Fruit fly (Drosophila melanogaster) whole organism, embryonic: ENCODE data around the gene CG4607.

ENCODE experiments used
- Ada2b ChIP-seq: fragments of 200-800 bp; sonication (Bioruptor generic); IDR thresholded peaks from 2 replicates; pipeline ENCODE4 v1.3.6; 2022; ENCODE audit warnings: missing biosample characterization, missing genetic modification characterization
- B-H1 ChIP-seq: fragments of 200-800 bp; sonication (Bioruptor generic); IDR thresholded peaks from 3 replicates; pipeline ENCODE4 v1.3.6; 2022; ENCODE audit warnings: missing biosample characterization, missing genetic modification characterization
- CG10654 ChIP-seq: fragments of 200-800 bp; sonication (Bioruptor generic); optimal IDR thresholded peaks from 2 replicates; lab custom pipeline; 2016; ENCODE audit warnings: missing biosample characterization, missing genetic modification characterization
- CG11695 ChIP-seq: fragments of 200-800 bp; sonication (Bioruptor generic); IDR thresholded peaks from 3 replicates; pipeline ENCODE4 v1.3.6; 2022; ENCODE audit warnings: missing biosample characterization, missing genetic modification characterization
- CG12104 ChIP-seq: fragments of 200-800 bp; sonication (Bioruptor generic); optimal IDR thresholded peaks from 3 replicates; lab custom pipeline; 2016; ENCODE audit warnings: missing biosample characterization, missing genetic modification characterization
- CG12155 ChIP-seq: fragments of 200-800 bp; sonication (Bioruptor generic); optimal IDR thresholded peaks from 3 replicates; lab custom pipeline; 2016; ENCODE audit warnings: missing biosample characterization, missing genetic modification characterization
- CG12219 ChIP-seq: fragments of 200-800 bp; sonication (Bioruptor generic); optimal IDR thresholded peaks from 3 replicates; lab custom pipeline; 2018; ENCODE audit warnings: missing biosample characterization, mild to moderate bottlenecking, missing genetic modification characterization
- CG12769 ChIP-seq: fragments of 200-800 bp; sonication (Bioruptor generic); optimal IDR thresholded peaks from 2 replicates; lab custom pipeline; 2019; ENCODE audit warnings: missing biosample characterization, mild to moderate bottlenecking, missing genetic modification characterization, moderate library complexity
- CG14860 ChIP-seq: fragments of 200-800 bp; sonication (Bioruptor generic); IDR thresholded peaks from 3 replicates; pipeline ENCODE4 v1.3.6; 2022; ENCODE audit warnings: missing biosample characterization, missing genetic modification characterization; ENCODE audit not compliant: partially characterized antibody
- CG15601 ChIP-seq: fragments of 200-800 bp; sonication (Bioruptor generic); optimal IDR thresholded peaks from 3 replicates; lab custom pipeline; 2019; ENCODE audit warnings: missing biosample characterization, mild to moderate bottlenecking, missing genetic modification characterization, moderate library complexity
- CG17328 ChIP-seq: fragments of 200-800 bp; sonication (Bioruptor generic); IDR thresholded peaks from 2 replicates; pipeline ENCODE4 v1.3.6; 2022; ENCODE audit warnings: missing biosample characterization, missing genetic modification characterization
- CG17568 ChIP-seq: fragments of 200-800 bp; sonication (Bioruptor generic); optimal IDR thresholded peaks from 2 replicates; lab custom pipeline; 2018; ENCODE audit warnings: missing biosample characterization, mild to moderate bottlenecking, missing genetic modification characterization, moderate library complexity
- CG18011 ChIP-seq: fragments of 200-800 bp; sonication (Bioruptor generic); optimal IDR thresholded peaks from 2 replicates; lab custom pipeline; 2017; ENCODE audit warnings: missing biosample characterization, missing genetic modification characterization, mild to moderate bottlenecking, moderate library complexity, missing genotype
- CG31441 ChIP-seq: fragments of 200-800 bp; sonication (Bioruptor generic); IDR thresholded peaks from 2 replicates; pipeline ENCODE4 v1.3.6; 2022; ENCODE audit warnings: missing biosample characterization, missing genetic modification characterization
- CG3163 ChIP-seq: fragments of 200-800 bp; sonication (Bioruptor generic); optimal IDR thresholded peaks from 3 replicates; lab custom pipeline; 2016; ENCODE audit warnings: missing biosample characterization, missing genetic modification characterization
- CG42726 ChIP-seq: fragments of 200-800 bp; sonication (Bioruptor generic); IDR thresholded peaks from 2 replicates; pipeline ENCODE4 v1.3.6; 2022; ENCODE audit warnings: missing biosample characterization, missing genetic modification characterization; ENCODE audit not compliant: partially characterized antibody
- CG4360 ChIP-seq: fragments of 200-800 bp; sonication (Bioruptor generic); IDR thresholded peaks from 2 replicates; pipeline ENCODE4 v1.3.6; 2022; ENCODE audit warnings: missing biosample characterization, missing genetic modification characterization
- CG4820 ChIP-seq: fragments of 200-800 bp; sonication (Bioruptor generic); optimal IDR thresholded peaks from 3 replicates; lab custom pipeline; 2016; ENCODE audit warnings: missing biosample characterization, missing genetic modification characterization
- CG7786 ChIP-seq: fragments of 200-800 bp; sonication (Bioruptor generic); optimal IDR thresholded peaks from 2 replicates; lab custom pipeline; 2016; ENCODE audit warnings: missing biosample characterization, missing genetic modification characterization
- CG7839 ChIP-seq: fragments of 200-800 bp; sonication (Bioruptor generic); optimal IDR thresholded peaks from 3 replicates; lab custom pipeline; 2018; ENCODE audit warnings: missing biosample characterization, mild to moderate bottlenecking, missing genetic modification characterization, moderate library complexity
- CG8359 ChIP-seq: fragments of 200-800 bp; sonication (Bioruptor generic); optimal IDR thresholded peaks from 2 replicates; lab custom pipeline; 2017; ENCODE audit warnings: missing biosample characterization, mild to moderate bottlenecking, missing genetic modification characterization, borderline replicate concordance
- Deaf1 ChIP-seq: fragments of 200-800 bp; optimal IDR thresholded peaks from 3 replicates; lab custom pipeline; 2019; ENCODE audit warnings: missing biosample characterization, mild to moderate bottlenecking, missing genetic modification characterization, moderate library complexity
- Dll ChIP-seq: fragments of 200-800 bp; sonication (Bioruptor generic); IDR thresholded peaks from 4 replicates; pipeline ENCODE4 v1.3.6; 2022; ENCODE audit warnings: missing biosample characterization, missing genetic modification characterization; ENCODE audit not compliant: partially characterized antibody
- Eip74EF ChIP-seq, 2 experiments: fragments of 200-800 bp in 1 of 2; fragments of >200 bp in 1 of 2; sonication (Bioruptor generic) in 1 of 2; optimal IDR thresholded peaks; 2 replicates each; lab custom pipeline; 2017 to 2019; ENCODE audit warnings: missing biosample characterization in 2 of 2, missing genetic modification characterization in 2 of 2, mild to moderate bottlenecking in 1 of 2, moderate library complexity in 1 of 2
- Ets97D ChIP-seq: fragments of 200-800 bp; sonication (Bioruptor generic); optimal IDR thresholded peaks from 3 replicates; lab custom pipeline; 2016; ENCODE audit warnings: missing biosample characterization, missing genetic modification characterization
- Fer3 ChIP-seq: fragments of 200-800 bp; sonication (Bioruptor generic); optimal IDR thresholded peaks from 2 replicates; lab custom pipeline; 2018; ENCODE audit warnings: missing biosample characterization, mild to moderate bottlenecking, missing genetic modification characterization, moderate library complexity
- Hand ChIP-seq: fragments of 200-800 bp; sonication (Bioruptor generic); optimal IDR thresholded peaks from 2 replicates; lab custom pipeline; 2017; ENCODE audit warnings: mild to moderate bottlenecking, missing biosample characterization, missing genetic modification reagents, missing genetic modification characterization
- Med ChIP-seq: fragments of 200-800 bp; sonication (Bioruptor generic); peaks from one replicate; lab custom pipeline; 2016; ENCODE audit warnings: missing biosample characterization, missing genetic modification characterization, mild to moderate bottlenecking, inconsistent platforms, moderate library complexity
- Mes4 ChIP-seq: fragments of 200-800 bp; sonication (Bioruptor generic); optimal IDR thresholded peaks from 2 replicates; lab custom pipeline; 2016; ENCODE audit warnings: missing biosample characterization, missing genetic modification characterization
- Mrtf ChIP-seq: fragments of 200-800 bp; sonication (Bioruptor generic); IDR thresholded peaks from 3 replicates; pipeline ENCODE4 v1.3.6; 2022; ENCODE audit warnings: missing biosample characterization, missing genetic modification characterization
- Nf-YB ChIP-seq: fragments of 200-800 bp; sonication (Bioruptor generic); optimal IDR thresholded peaks from 3 replicates; lab custom pipeline; 2019; ENCODE audit warnings: missing biosample characterization, mild to moderate bottlenecking, missing genetic modification characterization, moderate library complexity
- Nf-YC ChIP-seq: fragments of 200-800 bp; optimal IDR thresholded peaks from 3 replicates; lab custom pipeline; 2019; ENCODE audit warnings: missing biosample characterization, mild to moderate bottlenecking, missing genetic modification characterization, moderate library complexity
- Opbp ChIP-seq: fragments of 200-800 bp; sonication (Bioruptor generic); IDR thresholded peaks from 3 replicates; pipeline ENCODE4 v1.3.6; 2022; ENCODE audit warnings: missing biosample characterization, missing genetic modification characterization; ENCODE audit not compliant: partially characterized antibody
- Poxn ChIP-seq: fragments of 200-800 bp; sonication (Bioruptor generic); IDR thresholded peaks from 2 replicates; pipeline ENCODE4 v1.3.6; 2022; ENCODE audit warnings: missing biosample characterization, missing genetic modification characterization
- Side ChIP-seq: fragments of 200-800 bp; sonication (Bioruptor generic); optimal IDR thresholded peaks from 2 replicates; lab custom pipeline; 2016; ENCODE audit warnings: missing biosample characterization, missing genetic modification characterization
- Trl ChIP-seq, 3 experiments: fragments of >200 bp in 2 of 3; fragments of 200-800 bp in 1 of 3; sonication (Bioruptor generic) in 1 of 3; optimal IDR thresholded peaks; 2 replicates in 1 of 3; 3 replicates in 2 of 3; lab custom pipeline; 2016 to 2017; ENCODE audit warnings: missing biosample characterization in 1 of 3, missing genetic modification characterization in 1 of 3
- fd102C ChIP-seq: fragments of 200-800 bp; sonication (Bioruptor generic); optimal IDR thresholded peaks from 2 replicates; lab custom pipeline; 2018; ENCODE audit warnings: missing biosample characterization, mild to moderate bottlenecking, missing genetic modification characterization, moderate library complexity
- fd3F ChIP-seq: fragments of 200-800 bp; sonication (Bioruptor generic); optimal IDR thresholded peaks from 2 replicates; lab custom pipeline; 2018; ENCODE audit warnings: missing biosample characterization, mild to moderate bottlenecking, missing genetic modification characterization, moderate library complexity
- gem ChIP-seq: fragments of 200-800 bp; sonication (Bioruptor generic); optimal IDR thresholded peaks from 2 replicates; lab custom pipeline; 2019; ENCODE audit warnings: missing biosample characterization, mild to moderate bottlenecking, missing genetic modification characterization, moderate library complexity
- gro ChIP-seq: fragments of 200-800 bp; sonication (Bioruptor generic); optimal IDR thresholded peaks from 2 replicates; lab custom pipeline; 2016; ENCODE audit warnings: missing biosample characterization, missing genetic modification characterization
- lilli ChIP-seq: fragments of 200-800 bp; sonication (Bioruptor generic); optimal IDR thresholded peaks from 3 replicates; lab custom pipeline; 2016; ENCODE audit warnings: missing biosample characterization, missing genetic modification characterization
- maf-S ChIP-seq: fragments of 200-800 bp; sonication (Bioruptor generic); optimal IDR thresholded peaks from 2 replicates; lab custom pipeline; 2016; ENCODE audit warnings: missing biosample characterization, missing genetic modification characterization
- mam ChIP-seq: fragments of 200-800 bp; sonication (Bioruptor generic); optimal IDR thresholded peaks from 3 replicates; lab custom pipeline; 2016; ENCODE audit warnings: missing biosample characterization, missing genetic modification characterization
- prd ChIP-seq, 3 experiments: fragments of >200 bp in 2 of 3; fragments of 200-800 bp in 1 of 3; sonication (Bioruptor generic) in 1 of 3; optimal IDR thresholded peaks in 2 of 3; IDR thresholded peaks in 1 of 3; 2 replicates in 2 of 3; 3 replicates in 1 of 3; pipeline versions ENCODE4 v1.3.6 to Lab custom; 2017 to 2022; ENCODE audit warnings: missing biosample characterization in 1 of 3, missing genetic modification characterization in 1 of 3
- repo ChIP-seq: fragments of 200-800 bp; sonication (Bioruptor generic); optimal IDR thresholded peaks from 2 replicates; lab custom pipeline; 2016; ENCODE audit warnings: missing biosample characterization, missing genetic modification characterization
- salm ChIP-seq: fragments of 200-800 bp; sonication (Bioruptor generic); optimal IDR thresholded peaks from 2 replicates; lab custom pipeline; 2018; ENCODE audit warnings: missing biosample characterization, mild to moderate bottlenecking, missing genetic modification characterization
- ssp ChIP-seq: fragments of 200-800 bp; sonication (Bioruptor generic); IDR thresholded peaks from 2 replicates; pipeline ENCODE4 v1.3.6; 2022; ENCODE audit warnings: missing biosample characterization, missing genetic modification characterization
- tin ChIP-seq: fragments of 200-800 bp; sonication (Bioruptor generic); optimal IDR thresholded peaks from 3 replicates; lab custom pipeline; 2016; ENCODE audit warnings: missing biosample characterization, missing genetic modification characterization
- toy ChIP-seq: fragments of 200-800 bp; sonication (Bioruptor generic); IDR thresholded peaks from 2 replicates; pipeline ENCODE4 v1.3.6; 2022; ENCODE audit warnings: missing biosample characterization, missing genetic modification characterization
- unpg ChIP-seq: fragments of 200-800 bp; sonication (Bioruptor generic); optimal IDR thresholded peaks from 3 replicates; lab custom pipeline; 2018; ENCODE audit warnings: missing biosample characterization, mild to moderate bottlenecking, missing genetic modification characterization, moderate library complexity
- wek ChIP-seq: fragments of 200-800 bp; sonication (Bioruptor generic); optimal IDR thresholded peaks from 3 replicates; lab custom pipeline; 2018; ENCODE audit warnings: missing biosample characterization, mild to moderate bottlenecking, missing genetic modification characterization, moderate library complexity

Gene CG4607

DNA sequence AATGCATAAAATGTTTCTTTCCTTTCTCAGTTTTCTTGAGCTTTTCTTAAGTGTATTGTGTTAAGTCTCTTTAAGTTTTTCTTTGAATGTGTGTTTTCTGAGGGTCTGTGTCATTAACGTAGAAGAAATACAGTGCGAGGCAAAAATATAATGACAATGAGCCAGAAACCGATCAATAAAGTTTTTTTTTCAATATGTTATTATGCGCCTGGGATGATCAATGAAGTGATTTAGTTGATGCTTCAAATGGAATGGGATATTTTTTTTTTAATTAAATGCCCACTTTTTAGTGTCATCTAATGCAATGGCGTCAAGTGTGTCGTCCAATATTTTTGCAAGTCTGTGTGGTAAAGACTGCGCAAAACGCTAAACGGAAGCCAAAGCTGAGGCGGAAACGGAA lies 17.3 kb downstream of the CG4607 start (continued):
- TF ChIP-seq CG12769 (tag; lab: Kevin White, UChicago) (no peak), mam (GFP tag; lab: Kevin White, UChicago) (peak; percentile 22), Mes4 (GFP tag; lab: Kevin White, UChicago) (no peak), CG42726 (GFP tag; lab: Robert Waterston, UW) (no peak), Ada2b (peak; percentile 64), Nf-YB (GFP tag; lab: Kevin White, UChicago) (no peak), maf-S (GFP tag; lab: Kevin White, UChicago) (no peak), CG8359 (no peak), gem (peak; percentile 43), Med (GFP tag; lab: Kevin White, UChicago) (no peak), CG31441 (no peak), Side (GFP tag; lab: Kevin White, UChicago) (no peak), lilli (GFP tag; lab: Kevin White, UChicago) (peak; percentile 48), fd3F (no peak), Poxn (GFP tag; lab: Robert Waterston, UW) (no peak), ssp (GFP tag; lab: Robert Waterston, UW) (no peak), Fer3 (tag; lab: Kevin White, UChicago) (no peak), repo (GFP tag; lab: Kevin White, UChicago) (no peak), tin (peak; percentile 13), B-H1 (peak; percentile 44; the same call in 2 of the 3 replicates), unpg (GFP tag; lab: Kevin White, UChicago) (peak; percentile 22), CG11695 (GFP tag; lab: Robert Waterston, UW) (peak; percentile 54; the same call in 1 of the 3 replicates), CG7786 (GFP tag; lab: Kevin White, UChicago) (peak; percentile 13), Nf-YC (tag; lab: Kevin White, UChicago) (no peak), CG18011 (GFP tag; lab: Kevin White, UChicago) (no peak), salm (tag; lab: Kevin White, UChicago) (no peak), gro (GFP tag; lab: Kevin White, UChicago) (no peak), CG7839 (peak; percentile 32), Dll (no peak), prd (optimal IDR thresholded peaks at IDR 0.05; lab: Kevin White, UChicago) (no peak), prd (GFP tag; IDR thresholded peaks at IDR 0.05; lab: Robert Waterston, UW) (no peak; the same call in 2 of the 3 replicates), CG10654 (GFP tag; lab: Kevin White, UChicago) (no peak)

DNA sequence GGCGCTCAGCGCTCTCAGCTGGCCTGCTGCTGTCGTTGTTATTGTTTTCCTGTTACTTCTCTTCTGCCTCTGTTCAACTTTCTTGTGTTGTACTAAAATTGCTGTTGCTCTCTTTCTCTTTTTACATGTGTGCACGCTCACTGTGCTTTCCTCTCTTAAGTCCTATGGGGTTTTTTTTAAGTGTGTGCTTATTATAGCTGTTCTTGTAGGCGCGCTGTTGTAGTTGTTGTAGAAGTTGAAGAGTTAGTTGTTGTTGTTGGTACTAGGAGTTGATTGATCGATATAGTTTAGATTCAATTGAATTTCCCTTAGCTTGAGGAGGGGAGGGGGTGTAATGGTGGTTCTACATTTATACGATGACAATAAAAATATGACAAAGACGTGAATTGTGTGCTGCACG lies 22.7 kb downstream of the CG4607 start:
- TF ChIP-seq CG4820 (no peak), toy (GFP tag; lab: Robert Waterston, UW) (no peak), fd102C (GFP tag; lab: Kevin White, UChicago) (no peak), CG12104 (GFP tag; lab: Kevin White, UChicago) (no peak), CG17328 (no peak), CG14860 (GFP tag; lab: Robert Waterston, UW) (no peak), Hand (GFP tag; lab: Kevin White, UChicago) (no peak), Opbp (GFP tag; lab: Robert Waterston, UW) (no peak), CG12219 (GFP tag; lab: Kevin White, UChicago) (no peak), Mrtf (GFP tag; lab: Robert Waterston, UW) (no peak), wek (GFP tag; lab: Kevin White, UChicago) (no peak), Eip74EF (GFP tag; optimal IDR thresholded peaks at IDR 0.05; lab: Kevin White, UChicago) (no peak), CG12155 (no peak), CG17568 (no peak), Ets97D (GFP tag; lab: Kevin White, UChicago) (no peak), CG4360 (0 out of 2 replicates have a peak, but pooled peaks have one; percentile 5), CG3163 (GFP tag; lab: Kevin White, UChicago) (peak; percentile 53), Trl (optimal IDR thresholded peaks at IDR 0.05; lab: Kevin White, UChicago) (peak in 1 of 2 experiments; percentile 20), Trl (GFP tag; optimal IDR thresholded peaks at IDR 0.05; lab: Kevin White, UChicago) (no peak), CG15601 (tag; lab: Kevin White, UChicago) (peak; percentile 20), Deaf1 (tag; lab: Kevin White, UChicago) (no peak)
